Fruit fly (Drosophila melanogaster): ENCODE measurements around the gene Trc8.

Trc8 gene

DNA sequence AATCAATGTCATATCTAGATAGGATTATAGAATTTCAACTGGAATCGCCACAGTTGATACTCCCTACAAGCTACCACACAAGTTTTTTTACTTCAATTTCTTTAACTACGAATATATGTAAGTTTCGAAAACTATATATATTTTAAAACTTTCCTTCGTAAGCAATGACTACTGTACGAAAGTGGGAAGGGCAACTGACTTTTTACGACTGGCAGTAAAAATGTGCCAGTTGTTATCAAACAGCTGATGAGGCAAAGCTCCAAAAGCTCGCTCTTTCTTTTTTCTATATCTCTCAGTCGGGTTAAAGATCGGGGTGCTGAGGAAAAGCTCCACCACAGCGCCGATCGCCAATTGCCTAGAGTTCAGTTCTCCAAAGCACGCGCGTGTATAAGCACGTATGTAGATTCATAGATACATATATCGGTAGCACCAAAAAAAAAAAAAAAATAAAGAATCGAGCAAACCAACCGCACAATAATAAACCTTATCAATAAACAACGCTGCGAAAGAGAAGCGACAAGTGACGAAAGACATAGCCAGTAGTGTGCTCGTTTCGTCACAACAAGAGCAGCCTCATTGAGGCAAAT, 24.6 kb downstream of the Trc8 start (continued):
- TF ChIP-seq chif (GFP tag; optimal IDR thresholded peaks at IDR 0.05), result peak in 1 of 2 experiments; percentile 9
- peak; percentile 85 for TF ChIP-seq dysf (GFP tag; IDR thresholded peaks at IDR 0.05)
- peak; percentile 27 for TF ChIP-seq org-1 (GFP tag; optimal IDR thresholded peaks at IDR 0.05)
- TF ChIP-seq CG10366 (GFP tag; IDR thresholded peaks at IDR 0.05), result peak; percentile 77
- TF ChIP-seq Atf-2 (GFP tag; optimal IDR thresholded peaks at IDR 0.05), result no peak
- peak; percentile 20 for TF ChIP-seq ftz-f1 (GFP tag; optimal IDR thresholded peaks at IDR 0.05)
- no peak for TF ChIP-seq CG12769 (tag; optimal IDR thresholded peaks at IDR 0.05)
- peak; percentile 62 for TF ChIP-seq CG12391 (tag; optimal IDR thresholded peaks at IDR 0.05)
- no peak for TF ChIP-seq Stat92E (GFP tag; optimal IDR thresholded peaks at IDR 0.05)
- TF ChIP-seq Poxn (GFP tag; IDR thresholded peaks at IDR 0.05), result peak; percentile 45; the same call in 1 of the 2 replicates
- no peak for TF ChIP-seq CG14965 (GFP tag; optimal IDR thresholded peaks at IDR 0.05; ENCODE audit: borderline replicate concordance)
- no peak for TF ChIP-seq HLHmδ (GFP tag; optimal IDR thresholded peaks at IDR 0.05)
- TF ChIP-seq CG10209 (GFP tag; optimal IDR thresholded peaks at IDR 0.05), result peak; percentile 34
- TF ChIP-seq CG31441 (GFP tag; IDR thresholded peaks at IDR 0.05), result peak; percentile 71; the same call in 1 of the 2 replicates
- no peak for TF ChIP-seq chn (GFP tag; optimal IDR thresholded peaks at IDR 0.05)
- TF ChIP-seq crc (GFP tag; optimal IDR thresholded peaks at IDR 0.05), result no peak
- no peak for TF ChIP-seq Bdp1 (GFP tag; optimal IDR thresholded peaks at IDR 0.05)
- peak; percentile 57; the same call in 2 of the 3 replicates for TF ChIP-seq Mrtf (GFP tag; IDR thresholded peaks at IDR 0.05)
- TF ChIP-seq CG6683 (GFP tag; optimal IDR thresholded peaks at IDR 0.05), result peak; percentile 24
- TF ChIP-seq D (optimal IDR thresholded peaks at IDR 0.05), result no peak
- TF ChIP-seq D (GFP tag; optimal IDR thresholded peaks at IDR 0.05), result peak; percentile 36
- TF ChIP-seq CG14441 (GFP tag; IDR thresholded peaks at IDR 0.05), result peak; percentile 72
- TF ChIP-seq Hr51 (GFP tag; optimal IDR thresholded peaks at IDR 0.05), result peak in 1 of 2 experiments; percentile 84
- no peak for TF ChIP-seq CG4282 (GFP tag; optimal IDR thresholded peaks at IDR 0.05)
- TF ChIP-seq CG1792 (GFP tag; optimal IDR thresholded peaks at IDR 0.05), result no peak
- TF ChIP-seq wek (GFP tag; optimal IDR thresholded peaks at IDR 0.05), result peak; percentile 24
- TF ChIP-seq cas (GFP tag; IDR thresholded peaks at IDR 0.05), result peak; percentile 53; the same call in 1 of the 2 replicates
- TF ChIP-seq fu2 (GFP tag; optimal IDR thresholded peaks at IDR 0.05), result peak; percentile 28
- TF ChIP-seq emc (GFP tag; optimal IDR thresholded peaks at IDR 0.05), result peak; percentile 7
- peak; percentile 70 for TF ChIP-seq lmd (GFP tag; IDR thresholded peaks at IDR 0.05)
- peak in 1 of 2 experiments; percentile 83 for TF ChIP-seq Hr78 (GFP tag; optimal IDR thresholded peaks at IDR 0.05)
- TF ChIP-seq fd64A (GFP tag; optimal IDR thresholded peaks at IDR 0.05), result no peak
- TF ChIP-seq CG8944 (GFP tag; optimal IDR thresholded peaks at IDR 0.05), result no peak
- peak; percentile 54 for TF ChIP-seq CG9817 (tag; optimal IDR thresholded peaks at IDR 0.05)
- peak; percentile 34 for TF ChIP-seq CG2875 (GFP tag; optimal IDR thresholded peaks at IDR 0.05)
- TF ChIP-seq CG3281 (GFP tag; optimal IDR thresholded peaks at IDR 0.05), result peak; percentile 73
- TF ChIP-seq HLH3B (GFP tag; IDR thresholded peaks at IDR 0.05), result peak; percentile 72
- peak; percentile 45 for TF ChIP-seq scrt (GFP tag; optimal IDR thresholded peaks at IDR 0.05)
- TF ChIP-seq CG11560 (tag; IDR thresholded peaks at IDR 0.05), result no peak
- TF ChIP-seq Hr3 (GFP tag; optimal IDR thresholded peaks at IDR 0.05), result peak; percentile 17
- peak; percentile 81; the same call in 3 of the 4 replicates for TF ChIP-seq chinmo (GFP tag; IDR thresholded peaks at IDR 0.05; ENCODE audit: partially characterized antibody)
- TF ChIP-seq sr (GFP tag; IDR thresholded peaks at IDR 0.05), result 0 out of 3 replicates have a peak, but pooled peaks have one; percentile 26
- no peak for TF ChIP-seq CG4707 (GFP tag; optimal IDR thresholded peaks at IDR 0.05)
- TF ChIP-seq CG14710 (tag; optimal IDR thresholded peaks at IDR 0.05), result no peak
- no peak for TF ChIP-seq CG13775 (GFP tag; optimal IDR thresholded peaks at IDR 0.05)
- TF ChIP-seq bab2 (GFP tag; optimal IDR thresholded peaks at IDR 0.05), result peak; percentile 8
- TF ChIP-seq Opbp (GFP tag; IDR thresholded peaks at IDR 0.05; ENCODE audit: partially characterized antibody), result 0 out of 3 replicates have a peak, but pooled peaks have one; percentile 27
- TF ChIP-seq Gug (GFP tag; IDR thresholded peaks at IDR 0.05), result peak; percentile 54; the same call in 1 of the 4 replicates
- 0 out of 2 replicates have a peak, but pooled peaks have one; percentile 36 for TF ChIP-seq sim (GFP tag; IDR thresholded peaks at IDR 0.05)
